Fruit fly (Drosophila melanogaster): ENCODE data around the gene Prosbeta7.

Prosbeta7 gene

dm6 chr3R:5327911-5328310 lies 30.3 kb downstream of the Prosbeta7 start (continued):
- TF ChIP-seq prd (optimal IDR thresholded peaks at IDR 0.05) (no peak), prd (GFP tag; IDR thresholded peaks at IDR 0.05) (no peak), odd (GFP tag; optimal IDR thresholded peaks at IDR 0.05) (no peak), CG3838 (GFP tag; optimal IDR thresholded peaks at IDR 0.05) (no peak), NK7.1 (GFP tag; optimal IDR thresholded peaks at IDR 0.05) (no peak), crc (GFP tag; optimal IDR thresholded peaks at IDR 0.05) (no peak), Dad (GFP tag; optimal IDR thresholded peaks at IDR 0.05) (no peak), Pdp1 (GFP tag; optimal IDR thresholded peaks at IDR 0.05) (no peak), pzg (GFP tag; optimal IDR thresholded peaks at IDR 0.05) (no peak), tgo (GFP tag; IDR thresholded peaks at IDR 0.05) (no peak), pita (GFP tag; optimal IDR thresholded peaks at IDR 0.05) (no peak), Hmr (GFP tag; optimal IDR thresholded peaks at IDR 0.05) (no peak), lab (GFP tag; optimal IDR thresholded peaks at IDR 0.05) (no peak), ac (GFP tag; optimal IDR thresholded peaks at IDR 0.05) (peak; percentile 68), Bdp1 (GFP tag; optimal IDR thresholded peaks at IDR 0.05) (no peak), Ets65A (GFP tag) (no peak), CG2875 (GFP tag; optimal IDR thresholded peaks at IDR 0.05) (peak; percentile 30), CG6791 (GFP tag; IDR thresholded peaks at IDR 0.05; ENCODE audit: partially characterized antibody) (no peak), CG12299 (tag; optimal IDR thresholded peaks at IDR 0.05) (no peak), cwo (GFP tag; optimal IDR thresholded peaks at IDR 0.05) (no peak), Nf-YB (GFP tag; optimal IDR thresholded peaks at IDR 0.05) (peak; percentile 55), salm (tag; optimal IDR thresholded peaks at IDR 0.05) (no peak), CG7271 (tag; optimal IDR thresholded peaks at IDR 0.05) (peak; percentile 62), B-H1 (GFP tag; IDR thresholded peaks at IDR 0.05) (no peak), tup (GFP tag; optimal IDR thresholded peaks at IDR 0.05) (no peak), CG12219 (GFP tag; optimal IDR thresholded peaks at IDR 0.05) (no peak), zfh1 (GFP tag; IDR thresholded peaks at IDR 0.05) (no peak), CG14050 (GFP tag; IDR thresholded peaks at IDR 0.05) (no peak), eyg (GFP tag; optimal IDR thresholded peaks at IDR 0.05) (no peak), CoRest (tag; optimal IDR thresholded peaks at IDR 0.05) (no peak), CG3065 (GFP tag; optimal IDR thresholded peaks at IDR 0.05) (no peak), wor (GFP tag; IDR thresholded peaks at IDR 0.05) (no peak), CG4424 (GFP tag; optimal IDR thresholded peaks at IDR 0.05) (no peak), ro (GFP tag; IDR thresholded peaks at IDR 0.05) (no peak), Drgx (GFP tag; IDR thresholded peaks at IDR 0.05) (no peak), YL-1 (GFP tag; optimal IDR thresholded peaks at IDR 0.05) (no peak), trh (GFP tag; optimal IDR thresholded peaks at IDR 0.05) (no peak), az2 (GFP tag; optimal IDR thresholded peaks at IDR 0.05) (no peak), vnd (GFP tag; IDR thresholded peaks at IDR 0.05; ENCODE audit: partially characterized antibody) (no peak), Hmx (GFP tag; optimal IDR thresholded peaks at IDR 0.05) (no peak), Dek (tag; optimal IDR thresholded peaks at IDR 0.05) (no peak), HLH54F (GFP tag; optimal IDR thresholded peaks at IDR 0.05) (no peak), CG11085 (GFP tag; IDR thresholded peaks at IDR 0.05) (no peak), dan (GFP tag; IDR thresholded peaks at IDR 0.05) (no peak), tna (GFP tag; IDR thresholded peaks at IDR 0.05; ENCODE audit: partially characterized antibody) (no peak), Xbp1 (GFP tag; optimal IDR thresholded peaks at IDR 0.05) (no peak), CG17802 (tag; optimal IDR thresholded peaks at IDR 0.05) (no peak), CG6272 (GFP tag; IDR thresholded peaks at IDR 0.05) (no peak), Rx (GFP tag; IDR thresholded peaks at IDR 0.05) (no peak), Eip74EF (GFP tag; optimal IDR thresholded peaks at IDR 0.05) (no peak), Lhr (GFP tag; optimal IDR thresholded peaks at IDR 0.05) (peak; percentile 13), da (GFP tag; optimal IDR thresholded peaks at IDR 0.05) (no peak)
